Worm (Caenorhabditis elegans) whole organism, mixed stage, embryonic: Measurements from ENCODE around the gene usp-39.

Source experiments
- elt-1 ChIP-seq: sonication (generic microtip); optimal IDR thresholded peaks from 2 replicates; lab custom pipeline; 2017; ENCODE audit warnings: missing genetic modification characterization, mild to moderate bottlenecking, missing compliant biosample characterization, antibody characterized with exemption, moderate library complexity, borderline replicate concordance; ENCODE audit not compliant: insufficient read depth
- mab-5 ChIP-seq: fragments of 150-350 bp; optimal IDR thresholded peaks from 2 replicates; lab custom pipeline; 2014; ENCODE audit warnings: missing biosample characterization, missing genetic modification characterization
- snpc-4 ChIP-seq: fragments of 150-350 bp; optimal IDR thresholded peaks from 2 replicates; lab custom pipeline; 2014; ENCODE audit warnings: missing biosample characterization, missing genetic modification characterization

DNA sequence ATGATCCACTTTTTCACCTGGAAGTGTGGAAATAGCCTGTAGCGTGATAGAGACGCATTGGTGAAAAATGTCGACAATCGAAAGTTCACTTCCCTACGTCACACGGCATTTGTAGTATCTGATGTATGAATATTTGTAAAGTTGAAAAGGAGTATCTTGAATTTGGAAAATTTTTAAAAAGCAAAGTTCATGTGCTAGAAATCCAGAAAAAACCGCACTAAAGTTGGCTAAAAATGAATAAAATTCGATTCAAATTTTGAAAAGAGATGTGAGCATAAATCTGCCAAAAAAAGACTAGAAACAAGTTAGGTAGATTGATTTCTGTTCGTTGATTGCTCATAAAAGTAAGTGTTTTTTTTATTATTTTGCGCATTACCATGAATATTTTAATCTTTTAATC is 18.0 kb downstream of the usp-39 start, which contains the start of gene sri-74:
- TF ChIP-seq elt-1 (no peak), mab-5 (tag; lab: Kevin White, UChicago) (no peak), snpc-4 (no peak)
